Fruit fly (Drosophila melanogaster) whole organism, embryonic: ENCODE results near the gene Cul6.

Source experiments
- Ada2b ChIP-seq: fragments of 200-800 bp; sonication (Bioruptor generic); IDR thresholded peaks from 2 replicates; pipeline ENCODE4 v1.3.6; 2022; ENCODE audit warnings: missing biosample characterization, missing genetic modification characterization
- Antp ChIP-seq: fragments of 200-800 bp; sonication (Bioruptor generic); optimal IDR thresholded peaks from 3 replicates; lab custom pipeline; 2016; ENCODE audit warnings: missing biosample characterization, missing genetic modification characterization
- Bdp1 ChIP-seq: fragments of 200-800 bp; sonication (Bioruptor generic); optimal IDR thresholded peaks from 3 replicates; lab custom pipeline; 2016; ENCODE audit warnings: missing biosample characterization, missing genetic modification characterization
- C15 ChIP-seq: fragments of 200-800 bp; sonication (Bioruptor generic); IDR thresholded peaks from 3 replicates; pipeline ENCODE4 v1.3.6; 2022; ENCODE audit warnings: missing biosample characterization, missing genetic modification characterization
- CG10147 ChIP-seq: fragments of 200-800 bp; sonication (Bioruptor generic); optimal IDR thresholded peaks from 2 replicates; lab custom pipeline; 2019; ENCODE audit warnings: missing biosample characterization, mild to moderate bottlenecking, missing genetic modification characterization, moderate library complexity
- CG10654 ChIP-seq: fragments of 200-800 bp; sonication (Bioruptor generic); optimal IDR thresholded peaks from 2 replicates; lab custom pipeline; 2016; ENCODE audit warnings: missing biosample characterization, missing genetic modification characterization
- CG12299 ChIP-seq: fragments of 200-800 bp; sonication (Bioruptor generic); optimal IDR thresholded peaks from 2 replicates; lab custom pipeline; 2018; ENCODE audit warnings: missing biosample characterization, mild to moderate bottlenecking, missing genetic modification characterization
- CG12391 ChIP-seq: fragments of 200-800 bp; sonication (Bioruptor generic); optimal IDR thresholded peaks from 3 replicates; lab custom pipeline; 2018; ENCODE audit warnings: missing biosample characterization, mild to moderate bottlenecking, missing genetic modification characterization, moderate library complexity
- CG12942 ChIP-seq: fragments of 200-800 bp; sonication (Bioruptor generic); optimal IDR thresholded peaks from 3 replicates; lab custom pipeline; 2016; ENCODE audit warnings: missing biosample characterization, missing genetic modification characterization
- CG14014 ChIP-seq: fragments of 200-800 bp; sonication (Bioruptor generic); IDR thresholded peaks from 2 replicates; pipeline ENCODE4 v1.3.6; 2022; ENCODE audit warnings: missing biosample characterization, missing genetic modification characterization
- CG15011 ChIP-seq: fragments of 200-800 bp; sonication (Bioruptor generic); optimal IDR thresholded peaks from 3 replicates; lab custom pipeline; 2018; ENCODE audit warnings: missing biosample characterization, mild to moderate bottlenecking, missing genetic modification characterization
- CG15601 ChIP-seq: fragments of 200-800 bp; sonication (Bioruptor generic); optimal IDR thresholded peaks from 3 replicates; lab custom pipeline; 2019; ENCODE audit warnings: missing biosample characterization, mild to moderate bottlenecking, missing genetic modification characterization, moderate library complexity
- CG17186 ChIP-seq: fragments of 200-800 bp; sonication (Bioruptor generic); optimal IDR thresholded peaks from 3 replicates; lab custom pipeline; 2017; ENCODE audit warnings: missing biosample characterization, missing genetic modification reagents, missing genetic modification characterization
- CG18011 ChIP-seq: fragments of 200-800 bp; sonication (Bioruptor generic); optimal IDR thresholded peaks from 2 replicates; lab custom pipeline; 2017; ENCODE audit warnings: missing biosample characterization, missing genetic modification characterization, mild to moderate bottlenecking, moderate library complexity, missing genotype
- CG18262 ChIP-seq: fragments of 200-800 bp; optimal IDR thresholded peaks from 3 replicates; lab custom pipeline; 2019; ENCODE audit warnings: missing biosample characterization, mild to moderate bottlenecking, missing genetic modification characterization, moderate library complexity
- CG2202 ChIP-seq: fragments of 200-800 bp; sonication (Bioruptor generic); optimal IDR thresholded peaks from 2 replicates; lab custom pipeline; 2018; ENCODE audit warnings: missing biosample characterization, mild to moderate bottlenecking, missing genetic modification characterization
- CG5245 ChIP-seq: fragments of 200-800 bp; sonication (Bioruptor generic); optimal IDR thresholded peaks from 3 replicates; lab custom pipeline; 2016; ENCODE audit warnings: missing biosample characterization, missing genetic modification characterization
- CG6654 ChIP-seq: fragments of 200-800 bp; sonication (Bioruptor generic); optimal IDR thresholded peaks from 2 replicates; lab custom pipeline; 2017; ENCODE audit warnings: missing biosample characterization, mild to moderate bottlenecking, missing genetic modification characterization
- CG7786 ChIP-seq: fragments of 200-800 bp; sonication (Bioruptor generic); optimal IDR thresholded peaks from 2 replicates; lab custom pipeline; 2016; ENCODE audit warnings: missing biosample characterization, missing genetic modification characterization
- CG8281 ChIP-seq: fragments of 200-800 bp; sonication (Bioruptor generic); optimal IDR thresholded peaks from 2 replicates; lab custom pipeline; 2018; ENCODE audit warnings: missing biosample characterization, mild to moderate bottlenecking, missing genetic modification characterization, moderate library complexity
- CG8765 ChIP-seq: fragments of 200-800 bp; sonication (Bioruptor generic); IDR thresholded peaks from 2 replicates; pipeline ENCODE4 v1.3.6; 2022; ENCODE audit warnings: missing biosample characterization, missing genetic modification characterization
- CrebB ChIP-seq: fragments of 200-800 bp; sonication (Bioruptor generic); optimal IDR thresholded peaks from 3 replicates; lab custom pipeline; 2018; ENCODE audit warnings: missing biosample characterization, mild to moderate bottlenecking, missing genetic modification characterization
- D19B ChIP-seq: fragments of 200-800 bp; sonication (Bioruptor generic); optimal IDR thresholded peaks from 2 replicates; lab custom pipeline; 2017; ENCODE audit warnings: missing biosample characterization, mild to moderate bottlenecking, missing genetic modification characterization
- Fer3 ChIP-seq: fragments of 200-800 bp; sonication (Bioruptor generic); optimal IDR thresholded peaks from 2 replicates; lab custom pipeline; 2018; ENCODE audit warnings: missing biosample characterization, mild to moderate bottlenecking, missing genetic modification characterization, moderate library complexity
- H2.0 ChIP-seq: fragments of 200-800 bp; sonication (Bioruptor generic); IDR thresholded peaks from 2 replicates; pipeline ENCODE4 v1.3.6; 2022; ENCODE audit warnings: missing biosample characterization, missing genetic modification characterization
- HLHmδ ChIP-seq: fragments of 200-800 bp; sonication (Bioruptor generic); optimal IDR thresholded peaks from 2 replicates; lab custom pipeline; 2018; ENCODE audit warnings: missing biosample characterization, mild to moderate bottlenecking, missing genetic modification characterization, moderate library complexity
- Hey ChIP-seq: fragments of 200-800 bp; sonication (Bioruptor generic); optimal IDR thresholded peaks from 3 replicates; lab custom pipeline; 2018; ENCODE audit warnings: missing biosample characterization, mild to moderate bottlenecking, missing genetic modification characterization
- Lpt ChIP-seq: fragments of >200 bp; optimal IDR thresholded peaks from 2 replicates; lab custom pipeline; 2018; ENCODE audit warnings: missing biosample characterization, missing genetic modification characterization
- Mes4 ChIP-seq: fragments of 200-800 bp; sonication (Bioruptor generic); optimal IDR thresholded peaks from 2 replicates; lab custom pipeline; 2016; ENCODE audit warnings: missing biosample characterization, missing genetic modification characterization
- NC2β ChIP-seq: fragments of 200-800 bp; sonication (Bioruptor generic); optimal IDR thresholded peaks from 2 replicates; lab custom pipeline; 2016; ENCODE audit warnings: missing biosample characterization, missing genetic modification characterization
- Sox102F ChIP-seq: fragments of 200-800 bp; sonication (Bioruptor generic); optimal IDR thresholded peaks from 2 replicates; lab custom pipeline; 2018; ENCODE audit warnings: missing biosample characterization, mild to moderate bottlenecking, missing genetic modification characterization, moderate library complexity
- bigmax ChIP-seq: fragments of 200-800 bp; sonication (Bioruptor generic); optimal IDR thresholded peaks from 2 replicates; lab custom pipeline; 2018; ENCODE audit warnings: missing biosample characterization, mild to moderate bottlenecking, missing genetic modification characterization
- bowl ChIP-seq: fragments of 200-800 bp; sonication (Bioruptor generic); IDR thresholded peaks from 2 replicates; pipeline ENCODE4 v1.3.6; 2022; ENCODE audit warnings: missing biosample characterization, missing genetic modification characterization
- crc ChIP-seq: fragments of 200-800 bp; sonication (Bioruptor generic); optimal IDR thresholded peaks from 2 replicates; lab custom pipeline; 2016; ENCODE audit warnings: missing biosample characterization, missing genetic modification characterization
- esg ChIP-seq: fragments of 200-800 bp; sonication (Bioruptor generic); conservative IDR thresholded peaks from 2 replicates; pipeline ENCODE4 v1.3.6; 2022; ENCODE audit warnings: missing biosample characterization, missing genetic modification characterization
- gfzf ChIP-seq: fragments of 200-800 bp; sonication (Bioruptor generic); optimal IDR thresholded peaks from 2 replicates; lab custom pipeline; 2016; ENCODE audit warnings: missing biosample characterization, mild to moderate bottlenecking, missing genetic modification characterization, moderate library complexity
- gsb-n ChIP-seq: fragments of 200-800 bp; sonication (Bioruptor generic); optimal IDR thresholded peaks from 3 replicates; lab custom pipeline; 2018; ENCODE audit warnings: missing biosample characterization, mild to moderate bottlenecking, missing genetic modification characterization
- hb ChIP-seq: fragments of 200-800 bp; sonication (Bioruptor generic); IDR thresholded peaks from 3 replicates; pipeline ENCODE4 v1.3.6; 2022; ENCODE audit warnings: missing biosample characterization, missing genetic modification characterization; ENCODE audit not compliant: partially characterized antibody
- hbn ChIP-seq: fragments of 200-800 bp; sonication (Bioruptor generic); IDR thresholded peaks from 2 replicates; pipeline ENCODE4 v1.3.6; 2022; ENCODE audit warnings: missing biosample characterization, missing genetic modification characterization; ENCODE audit not compliant: partially characterized antibody
- lmd ChIP-seq: fragments of 200-800 bp; sonication (Bioruptor generic); IDR thresholded peaks from 2 replicates; pipeline ENCODE4 v1.3.6; 2022; ENCODE audit warnings: missing biosample characterization, missing genetic modification characterization
- lola ChIP-seq, 3 experiments: fragments of >200 bp in 2 of 3; fragments of 200-800 bp in 1 of 3; sonication (Bioruptor generic) in 1 of 3; optimal IDR thresholded peaks; 2 replicates each; lab custom pipeline; 2017 to 2019; ENCODE audit warnings: missing biosample characterization in 3 of 3, missing genetic modification characterization in 3 of 3, mild to moderate bottlenecking in 1 of 3, moderate library complexity in 1 of 3
- peb ChIP-seq: fragments of 200-800 bp; sonication (Bioruptor generic); IDR thresholded peaks from 2 replicates; pipeline ENCODE4 v1.3.6; 2022; ENCODE audit warnings: missing biosample characterization, missing genetic modification characterization
- pum ChIP-seq: fragments of 200-800 bp; sonication (Bioruptor generic); optimal IDR thresholded peaks from 2 replicates; lab custom pipeline; 2016; ENCODE audit warnings: missing biosample characterization, missing genetic modification characterization
- run ChIP-seq: fragments of 200-800 bp; sonication (Bioruptor generic); optimal IDR thresholded peaks from 3 replicates; lab custom pipeline; 2018; ENCODE audit warnings: missing biosample characterization, mild to moderate bottlenecking, missing genetic modification characterization
- sob ChIP-seq: fragments of 200-800 bp; sonication (Bioruptor generic); IDR thresholded peaks from 2 replicates; pipeline ENCODE4 v1.3.6; 2022; ENCODE audit warnings: missing biosample characterization, missing genetic modification characterization
- tll ChIP-seq, 2 experiments: fragments of 200-800 bp in 1 of 2; fragments of >200 bp in 1 of 2; sonication (Bioruptor generic) in 1 of 2; optimal IDR thresholded peaks; 2 replicates each; lab custom pipeline; 2017 to 2019; ENCODE audit warnings: missing biosample characterization in 2 of 2, missing genetic modification characterization in 2 of 2, mild to moderate bottlenecking in 1 of 2, moderate library complexity in 1 of 2
- tna ChIP-seq: fragments of 200-800 bp; sonication (Bioruptor generic); IDR thresholded peaks from 2 replicates; pipeline ENCODE4 v1.3.6; 2022; ENCODE audit warnings: missing biosample characterization, missing genetic modification characterization; ENCODE audit not compliant: partially characterized antibody
- ttk ChIP-seq: fragments of 200-800 bp; sonication (Bioruptor generic); IDR thresholded peaks from 2 replicates; pipeline ENCODE4 v2.1.2; 2022; ENCODE audit warnings: missing biosample characterization, missing genetic modification characterization
- tx ChIP-seq: fragments of 200-800 bp; sonication (Bioruptor generic); optimal IDR thresholded peaks from 2 replicates; lab custom pipeline; 2016; ENCODE audit warnings: missing biosample characterization, missing genetic modification characterization
- usp ChIP-seq: fragments of >200 bp; optimal IDR thresholded peaks from 2 replicates; lab custom pipeline; 2017; ENCODE audit warnings: missing biosample characterization, missing genetic modification characterization
- vfl ChIP-seq: fragments of 200-800 bp; sonication (Bioruptor generic); optimal IDR thresholded peaks from 2 replicates; lab custom pipeline; 2016; ENCODE audit warnings: missing biosample characterization, missing genetic modification characterization

Gene Cul6

dm6 chr3L:13046758-13047157 lies 35.3 kb upstream of the Cul6 start, which contains the start of gene CG11279 (continued):
- TF ChIP-seq CG10654 (no peak), CG18262 (tag; lab: Kevin White, UChicago) (peak; percentile 6), CG17186 (GFP tag; lab: Kevin White, UChicago) (peak; percentile 12), Ada2b (GFP tag; lab: Robert Waterston, UW) (no peak), bowl (GFP tag; lab: Robert Waterston, UW) (no peak), CG6654 (GFP tag; lab: Kevin White, UChicago) (no peak), CG18011 (peak; percentile 4), NC2β (GFP tag; lab: Kevin White, UChicago) (no peak), usp (no peak), run (tag; lab: Kevin White, UChicago) (no peak), vfl (GFP tag; lab: Kevin White, UChicago) (no peak), tna (GFP tag; lab: Robert Waterston, UW) (peak; percentile 66), gfzf (GFP tag; lab: Kevin White, UChicago) (peak; percentile 5), pum (GFP tag; lab: Kevin White, UChicago) (no peak), H2.0 (GFP tag; lab: Robert Waterston, UW) (no peak), CG12942 (no peak), Hey (tag; lab: Kevin White, UChicago) (no peak), Sox102F (GFP tag; lab: Kevin White, UChicago) (no peak), hbn (GFP tag; lab: Robert Waterston, UW) (peak; percentile 60; the same call in 1 of the 2 replicates), CG15011 (GFP tag; lab: Kevin White, UChicago) (no peak), CG12299 (no peak), D19B (GFP tag; lab: Kevin White, UChicago) (no peak), Mes4 (no peak), CG15601 (tag; lab: Kevin White, UChicago) (no peak), CG5245 (no peak), tll (GFP tag; optimal IDR thresholded peaks at IDR 0.05; lab: Kevin White, UChicago) (no peak), ttk (GFP tag; lab: Robert Waterston, UW) (no peak), Bdp1 (GFP tag; lab: Kevin White, UChicago) (no peak), CG2202 (no peak), CG14014 (GFP tag; lab: Robert Waterston, UW) (no peak), gsb-n (tag; lab: Kevin White, UChicago) (no peak), Lpt (no peak), CG10147 (GFP tag; lab: Kevin White, UChicago) (no peak), Antp (GFP tag; lab: Kevin White, UChicago) (no peak), HLHmδ (no peak), CG12391 (no peak), CrebB (no peak), hb (GFP tag; lab: Robert Waterston, UW) (0 out of 3 replicates have a peak, but pooled peaks have one; percentile 59), sob (no peak; the same call in 1 of the 2 replicates), esg (no peak), peb (GFP tag; lab: Robert Waterston, UW) (no peak), CG8765 (GFP tag; lab: Robert Waterston, UW) (no peak), lmd (no peak), crc (GFP tag; lab: Kevin White, UChicago) (no peak), CG8281 (no peak), C15 (GFP tag; lab: Robert Waterston, UW) (no peak), bigmax (GFP tag; lab: Kevin White, UChicago) (no peak), lola (GFP tag; optimal IDR thresholded peaks at IDR 0.05; lab: Kevin White, UChicago) (no peak), tx (GFP tag; lab: Kevin White, UChicago) (no peak), Fer3 (tag; lab: Kevin White, UChicago) (no peak), CG7786 (no peak)
